Worm (Caenorhabditis elegans): ENCODE data around the gene pbs-6.

DNA sequence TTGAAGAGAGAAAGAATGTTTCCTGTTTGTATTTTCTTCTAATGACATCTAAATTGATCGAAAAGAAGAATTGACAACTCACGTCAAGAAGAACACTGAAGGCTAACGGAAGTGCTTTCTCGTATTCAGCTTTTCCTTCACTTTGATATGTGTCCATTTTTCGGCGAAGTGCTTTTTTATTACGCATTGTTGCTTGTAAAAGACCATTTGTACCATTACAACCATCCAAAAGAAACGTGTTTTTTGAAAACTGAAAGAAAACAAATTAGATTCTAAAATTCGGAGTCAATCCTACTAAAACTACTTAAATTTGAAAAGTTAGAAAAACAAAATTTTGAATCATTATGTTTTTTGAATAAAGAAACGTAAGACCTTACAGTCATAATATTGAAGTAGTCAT, 44.8 kb downstream of the pbs-6 start:
- TF ChIP-seq lin-11 (tag; optimal IDR thresholded peaks at IDR 0.05) (no peak), R02D3.7 (tag; optimal IDR thresholded peaks at IDR 0.05) (no peak), sem-4 (tag; optimal IDR thresholded peaks at IDR 0.05) (no peak), ztf-11 (tag; optimal IDR thresholded peaks at IDR 0.05) (no peak), aly-2 (tag; optimal IDR thresholded peaks at IDR 0.05) (no peak), blmp-1 (tag; optimal IDR thresholded peaks at IDR 0.05; ENCODE audit: insufficient read depth) (no peak), elt-3 (tag; optimal IDR thresholded peaks at IDR 0.05) (no peak), skn-1 (tag; optimal IDR thresholded peaks at IDR 0.05) (no peak), lin-39 (tag; optimal IDR thresholded peaks at IDR 0.05) (no peak), ZK546.5 (tag; optimal IDR thresholded peaks at IDR 0.05) (no peak), unc-62 (GFP tag; optimal IDR thresholded peaks at IDR 0.05) (no peak), dmd-4 (tag; optimal IDR thresholded peaks at IDR 0.05) (no peak), crh-2 (tag; optimal IDR thresholded peaks at IDR 0.05) (no peak), nhr-12 (tag; optimal IDR thresholded peaks at IDR 0.05) (no peak)

All from whole organism, L2 larva.